Fruit fly (Drosophila melanogaster) whole organism, embryonic: ENCODE measurements around the gene Atu.

Experiments
- Ada2b ChIP-seq: fragments of 200-800 bp; sonication (Bioruptor generic); IDR thresholded peaks from 2 replicates; pipeline ENCODE4 v1.3.6; 2022; ENCODE audit warnings: missing biosample characterization, missing genetic modification characterization
- Adf1 ChIP-seq: fragments of 200-800 bp; sonication (Bioruptor generic); IDR thresholded peaks from 2 replicates; pipeline ENCODE4 v1.3.6; 2022; ENCODE audit warnings: missing biosample characterization, missing genetic modification characterization
- CG10209 ChIP-seq: fragments of 200-800 bp; sonication (Bioruptor generic); optimal IDR thresholded peaks from 3 replicates; lab custom pipeline; 2017; ENCODE audit warnings: missing biosample characterization, mild to moderate bottlenecking, missing genetic modification characterization, missing genetic modification reagents
- CG10979 ChIP-seq: fragments of 200-800 bp; sonication (Bioruptor generic); optimal IDR thresholded peaks from 2 replicates; lab custom pipeline; 2018; ENCODE audit warnings: missing biosample characterization, mild to moderate bottlenecking, missing genetic modification characterization, moderate library complexity
- CG11456 ChIP-seq: fragments of 200-800 bp; sonication (Bioruptor generic); IDR thresholded peaks from 3 replicates; pipeline ENCODE4 v1.3.6; 2022; ENCODE audit warnings: missing biosample characterization, missing genetic modification characterization
- CG11560 ChIP-seq: fragments of 200-800 bp; sonication (Bioruptor generic); IDR thresholded peaks from 3 replicates; pipeline ENCODE4 v1.3.6; 2022; ENCODE audit warnings: missing biosample characterization, missing genetic modification characterization
- CG12071 ChIP-seq: fragments of 200-800 bp; sonication (Bioruptor generic); optimal IDR thresholded peaks from 3 replicates; lab custom pipeline; 2018; ENCODE audit warnings: missing biosample characterization, mild to moderate bottlenecking, missing genetic modification characterization
- CG12744 ChIP-seq: fragments of 200-800 bp; sonication (Bioruptor generic); optimal IDR thresholded peaks from 2 replicates; lab custom pipeline; 2016; ENCODE audit warnings: missing biosample characterization, missing genetic modification characterization
- CG13894 ChIP-seq: fragments of 200-800 bp; sonication (Bioruptor generic); optimal IDR thresholded peaks from 3 replicates; lab custom pipeline; 2018; ENCODE audit warnings: missing biosample characterization, mild to moderate bottlenecking, missing genetic modification characterization, moderate library complexity
- CG1603 ChIP-seq: fragments of 200-800 bp; sonication (Bioruptor generic); optimal IDR thresholded peaks from 2 replicates; lab custom pipeline; 2019; ENCODE audit warnings: missing biosample characterization, mild to moderate bottlenecking, missing genetic modification characterization, moderate library complexity
- CG16813 ChIP-seq: fragments of 200-800 bp; sonication (Bioruptor generic); IDR thresholded peaks from 3 replicates; pipeline ENCODE4 v1.3.6; 2022; ENCODE audit warnings: missing biosample characterization, missing genetic modification characterization; ENCODE audit not compliant: partially characterized antibody
- CG16815 ChIP-seq: fragments of 200-800 bp; sonication (Bioruptor generic); optimal IDR thresholded peaks from 3 replicates; lab custom pipeline; 2017; ENCODE audit warnings: missing biosample characterization, mild to moderate bottlenecking, missing genetic modification characterization
- CG17568 ChIP-seq: fragments of 200-800 bp; sonication (Bioruptor generic); optimal IDR thresholded peaks from 2 replicates; lab custom pipeline; 2018; ENCODE audit warnings: missing biosample characterization, mild to moderate bottlenecking, missing genetic modification characterization, moderate library complexity
- CG17829 ChIP-seq: fragments of 200-800 bp; optimal IDR thresholded peaks from 2 replicates; lab custom pipeline; 2019; ENCODE audit warnings: missing biosample characterization, mild to moderate bottlenecking, missing genetic modification characterization, moderate library complexity
- CG17912 ChIP-seq: fragments of 200-800 bp; sonication (Bioruptor generic); optimal IDR thresholded peaks from 2 replicates; lab custom pipeline; 2018; ENCODE audit warnings: missing biosample characterization, mild to moderate bottlenecking, missing genetic modification characterization
- CG1792 ChIP-seq: fragments of 200-800 bp; sonication (Bioruptor generic); optimal IDR thresholded peaks from 2 replicates; lab custom pipeline; 2016; ENCODE audit warnings: missing biosample characterization, missing genetic modification characterization
- CG1832 ChIP-seq: fragments of 200-800 bp; sonication (Bioruptor generic); optimal IDR thresholded peaks from 2 replicates; lab custom pipeline; 2017; ENCODE audit warnings: missing biosample characterization, mild to moderate bottlenecking, missing genetic modification characterization, inconsistent platforms
- CG2875 ChIP-seq: fragments of 200-800 bp; sonication (Bioruptor generic); optimal IDR thresholded peaks from 2 replicates; lab custom pipeline; 2017; ENCODE audit warnings: missing biosample characterization, mild to moderate bottlenecking, missing genetic modification characterization, missing genetic modification reagents
- CG32532 ChIP-seq: fragments of 200-800 bp; sonication (Bioruptor generic); IDR thresholded peaks from 2 replicates; pipeline ENCODE4 v1.3.6; 2022; ENCODE audit warnings: missing biosample characterization, missing genetic modification characterization
- CG3281 ChIP-seq: fragments of 200-800 bp; sonication (Bioruptor generic); optimal IDR thresholded peaks from 3 replicates; lab custom pipeline; 2017; ENCODE audit warnings: missing biosample characterization, mild to moderate bottlenecking, missing genetic modification characterization
- CG33213 ChIP-seq: fragments of 200-800 bp; sonication (Bioruptor generic); optimal IDR thresholded peaks from 3 replicates; lab custom pipeline; 2016; ENCODE audit warnings: missing biosample characterization, missing genetic modification characterization
- CG4854 ChIP-seq: fragments of 200-800 bp; sonication (Bioruptor generic); optimal IDR thresholded peaks from 2 replicates; lab custom pipeline; 2016; ENCODE audit warnings: missing biosample characterization, missing genetic modification characterization, inconsistent platforms
- CG5245 ChIP-seq: fragments of 200-800 bp; sonication (Bioruptor generic); optimal IDR thresholded peaks from 3 replicates; lab custom pipeline; 2016; ENCODE audit warnings: missing biosample characterization, missing genetic modification characterization
- CG6689 ChIP-seq: fragments of 200-800 bp; sonication (Bioruptor generic); IDR thresholded peaks from 2 replicates; pipeline ENCODE4 v1.3.6; 2022; ENCODE audit warnings: missing biosample characterization, missing genetic modification characterization
- CG6813 ChIP-seq: fragments of 200-800 bp; sonication (Bioruptor generic); optimal IDR thresholded peaks from 2 replicates; lab custom pipeline; 2017; ENCODE audit warnings: missing biosample characterization, missing genetic modification characterization, mild to moderate bottlenecking, moderate library complexity, missing genetic modification reagents
- CG7745 ChIP-seq: fragments of 200-800 bp; sonication (Bioruptor generic); optimal IDR thresholded peaks from 2 replicates; lab custom pipeline; 2018; ENCODE audit warnings: missing biosample characterization, mild to moderate bottlenecking, missing genetic modification characterization, moderate library complexity
- CG7928 ChIP-seq: fragments of 200-800 bp; sonication (Bioruptor generic); optimal IDR thresholded peaks from 2 replicates; lab custom pipeline; 2017; ENCODE audit warnings: missing biosample characterization, mild to moderate bottlenecking, missing genetic modification characterization
- Dfd ChIP-seq, 2 experiments: fragments of >200 bp; optimal IDR thresholded peaks; 2 replicates each; lab custom pipeline; 2017; ENCODE audit warnings: missing biosample characterization in 2 of 2, missing genetic modification characterization in 2 of 2
- Eip74EF ChIP-seq, 2 experiments: fragments of 200-800 bp in 1 of 2; fragments of >200 bp in 1 of 2; sonication (Bioruptor generic) in 1 of 2; optimal IDR thresholded peaks; 2 replicates each; lab custom pipeline; 2017 to 2019; ENCODE audit warnings: missing biosample characterization in 2 of 2, missing genetic modification characterization in 2 of 2, mild to moderate bottlenecking in 1 of 2, moderate library complexity in 1 of 2
- Ets97D ChIP-seq: fragments of 200-800 bp; sonication (Bioruptor generic); optimal IDR thresholded peaks from 3 replicates; lab custom pipeline; 2016; ENCODE audit warnings: missing biosample characterization, missing genetic modification characterization
- Hr78 ChIP-seq, 2 experiments: fragments of 200-800 bp in 1 of 2; fragments of >200 bp in 1 of 2; sonication (Bioruptor generic) in 1 of 2; optimal IDR thresholded peaks; 2 replicates each; lab custom pipeline; 2017 to 2019; ENCODE audit warnings: missing biosample characterization in 2 of 2, missing genetic modification characterization in 2 of 2, mild to moderate bottlenecking in 1 of 2, moderate library complexity in 1 of 2
- Mad ChIP-seq: fragments of 200-800 bp; sonication (Bioruptor generic); optimal IDR thresholded peaks from 2 replicates; lab custom pipeline; 2016; ENCODE audit warnings: missing biosample characterization, missing genetic modification characterization
- Six4 ChIP-seq: fragments of 200-800 bp; sonication (Bioruptor generic); optimal IDR thresholded peaks from 2 replicates; lab custom pipeline; 2016; ENCODE audit warnings: missing biosample characterization, missing genetic modification characterization
- Sox102F ChIP-seq: fragments of 200-800 bp; sonication (Bioruptor generic); optimal IDR thresholded peaks from 2 replicates; lab custom pipeline; 2018; ENCODE audit warnings: missing biosample characterization, mild to moderate bottlenecking, missing genetic modification characterization, moderate library complexity
- Tbp ChIP-seq: fragments of >200 bp; optimal IDR thresholded peaks from 2 replicates; lab custom pipeline; 2018; ENCODE audit warnings: missing biosample characterization, missing genetic modification characterization
- Vsx1 ChIP-seq: fragments of 200-800 bp; sonication (Bioruptor generic); optimal IDR thresholded peaks from 2 replicates; lab custom pipeline; 2017; ENCODE audit warnings: missing biosample characterization, mild to moderate bottlenecking, missing genetic modification characterization, missing genetic modification reagents
- bigmax ChIP-seq: fragments of 200-800 bp; sonication (Bioruptor generic); optimal IDR thresholded peaks from 2 replicates; lab custom pipeline; 2018; ENCODE audit warnings: missing biosample characterization, mild to moderate bottlenecking, missing genetic modification characterization
- gcm2 ChIP-seq: fragments of 200-800 bp; sonication (Bioruptor generic); optimal IDR thresholded peaks from 2 replicates; lab custom pipeline; 2016; ENCODE audit warnings: missing biosample characterization, missing genetic modification characterization
- gsb ChIP-seq: fragments of 200-800 bp; sonication (Bioruptor generic); IDR thresholded peaks from 2 replicates; pipeline ENCODE4 v1.3.6; 2022; ENCODE audit warnings: missing biosample characterization, missing genetic modification characterization
- her ChIP-seq: fragments of 200-800 bp; sonication (Bioruptor generic); optimal IDR thresholded peaks from 2 replicates; lab custom pipeline; 2016; ENCODE audit warnings: missing biosample characterization, missing genetic modification characterization
- jing ChIP-seq: fragments of 200-800 bp; sonication (Bioruptor generic); optimal IDR thresholded peaks from 2 replicates; lab custom pipeline; 2018; ENCODE audit warnings: missing biosample characterization, mild to moderate bottlenecking, missing genetic modification characterization
- lbe ChIP-seq: fragments of 200-800 bp; sonication (Bioruptor generic); optimal IDR thresholded peaks from 2 replicates; lab custom pipeline; 2016; ENCODE audit warnings: missing biosample characterization, mild to moderate bottlenecking, missing genetic modification characterization
- nom ChIP-seq: fragments of 200-800 bp; sonication (Bioruptor generic); optimal IDR thresholded peaks from 2 replicates; lab custom pipeline; 2017; ENCODE audit warnings: missing biosample characterization, missing genetic modification characterization, mild to moderate bottlenecking, moderate library complexity, missing genetic modification reagents
- salm ChIP-seq: fragments of 200-800 bp; sonication (Bioruptor generic); optimal IDR thresholded peaks from 2 replicates; lab custom pipeline; 2018; ENCODE audit warnings: missing biosample characterization, mild to moderate bottlenecking, missing genetic modification characterization
- scrt ChIP-seq: fragments of 200-800 bp; sonication (Bioruptor generic); optimal IDR thresholded peaks from 2 replicates; lab custom pipeline; 2018; ENCODE audit warnings: missing biosample characterization, mild to moderate bottlenecking, missing genetic modification characterization, moderate library complexity
- slbo ChIP-seq: fragments of 200-800 bp; sonication (Bioruptor generic); IDR thresholded peaks from 2 replicates; pipeline ENCODE4 v1.3.6; 2022; ENCODE audit warnings: missing biosample characterization, missing genetic modification characterization
- slp2 ChIP-seq: fragments of 200-800 bp; sonication (Bioruptor generic); optimal IDR thresholded peaks from 2 replicates; lab custom pipeline; 2016; ENCODE audit warnings: missing biosample characterization, missing genetic modification characterization
- ttk ChIP-seq: fragments of 200-800 bp; sonication (Bioruptor generic); IDR thresholded peaks from 2 replicates; pipeline ENCODE4 v2.1.2; 2022; ENCODE audit warnings: missing biosample characterization, missing genetic modification characterization
- tup ChIP-seq: fragments of 200-800 bp; sonication (Bioruptor generic); optimal IDR thresholded peaks from 2 replicates; lab custom pipeline; 2016; ENCODE audit warnings: missing biosample characterization, mild to moderate bottlenecking, missing genetic modification characterization, moderate library complexity
- zfh2 ChIP-seq: fragments of 200-800 bp; sonication (Bioruptor generic); optimal IDR thresholded peaks from 2 replicates; lab custom pipeline; 2016; ENCODE audit warnings: missing biosample characterization, missing genetic modification characterization

Atu gene

DNA sequence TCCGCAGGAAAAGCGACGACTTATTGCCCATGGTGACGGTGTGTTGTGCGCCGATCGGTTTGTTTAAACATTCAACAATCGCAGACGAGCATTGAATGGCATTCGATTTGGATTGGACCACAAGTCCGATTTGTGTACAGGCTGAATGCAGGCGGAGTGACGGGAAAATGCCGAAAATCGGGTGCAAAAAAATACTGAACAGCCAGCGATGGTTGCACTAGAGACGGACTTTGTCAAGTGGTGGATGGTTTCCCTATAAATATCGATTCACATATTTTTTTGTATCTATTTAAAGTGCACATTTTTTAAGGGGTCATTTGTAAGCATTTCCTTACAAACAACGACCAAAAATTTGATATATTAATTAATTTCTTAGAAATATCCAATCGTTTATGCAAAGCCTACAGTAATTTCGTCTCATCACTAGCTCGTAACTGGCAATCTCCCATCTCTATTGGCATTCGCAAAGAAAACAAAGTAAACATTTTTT, 41.6 kb downstream of the Atu start, which contains the start of the genes elm and MED27:
TSS of gene elm (minus strand) at position 170 of the 490 bp plus-strand sequence.
TSS of gene MED27 (plus strand) at position 448 of the 490 bp plus-strand sequence.
- TF ChIP-seq CG1832 (GFP tag; lab: Kevin White, UChicago) (no peak), zfh2 (GFP tag; lab: Kevin White, UChicago) (peak; percentile 96), CG5245 (GFP tag; lab: Kevin White, UChicago) (peak; percentile 88), her (GFP tag; lab: Kevin White, UChicago) (peak; percentile 73), Hr78 (GFP tag; optimal IDR thresholded peaks at IDR 0.05; lab: Kevin White, UChicago) (no peak), CG11456 (GFP tag; lab: Robert Waterston, UW) (peak; percentile 94), CG12071 (GFP tag; lab: Kevin White, UChicago) (peak; percentile 15), Sox102F (peak; percentile 92), CG17829 (peak; percentile 94), scrt (GFP tag; lab: Kevin White, UChicago) (peak; percentile 72), ttk (GFP tag; lab: Robert Waterston, UW) (peak; percentile 89), Tbp (GFP tag; lab: Kevin White, UChicago) (no peak), CG10209 (GFP tag; lab: Kevin White, UChicago) (peak; percentile 90), CG12744 (GFP tag; lab: Kevin White, UChicago) (peak; percentile 86), CG17568 (GFP tag; lab: Kevin White, UChicago) (no peak), CG16815 (peak; percentile 94), CG7928 (peak; percentile 72), CG32532 (peak; percentile 94), jing (GFP tag; lab: Kevin White, UChicago) (no peak), tup (peak; percentile 73), gsb (GFP tag; lab: Robert Waterston, UW) (peak; percentile 79), Ada2b (GFP tag; lab: Robert Waterston, UW) (peak; percentile 92), CG11560 (tag; lab: Robert Waterston, UW) (peak; percentile 83), salm (peak; percentile 76), CG33213 (GFP tag; lab: Kevin White, UChicago) (peak; percentile 94), CG6689 (GFP tag; lab: Robert Waterston, UW) (peak; percentile 93), Six4 (GFP tag; lab: Kevin White, UChicago) (peak; percentile 85), Eip74EF (GFP tag; optimal IDR thresholded peaks at IDR 0.05; lab: Kevin White, UChicago) (peak in 1 of 2 experiments; percentile 64), CG13894 (tag; lab: Kevin White, UChicago) (peak; percentile 92), Ets97D (GFP tag; lab: Kevin White, UChicago) (peak; percentile 91), CG3281 (GFP tag; lab: Kevin White, UChicago) (peak; percentile 85), slbo (GFP tag; lab: Robert Waterston, UW) (peak; percentile 97), CG10979 (peak; percentile 86), CG1603 (tag; lab: Kevin White, UChicago) (peak; percentile 63), bigmax (no peak), CG4854 (peak; percentile 86), CG7745 (no peak), lbe (peak; percentile 89), slp2 (GFP tag; lab: Kevin White, UChicago) (peak; percentile 81), CG1792 (GFP tag; lab: Kevin White, UChicago) (peak; percentile 73), Adf1 (GFP tag; lab: Robert Waterston, UW) (peak; percentile 74), Dfd (GFP tag; optimal IDR thresholded peaks at IDR 0.05; lab: Kevin White, UChicago) (peak in 1 of 2 experiments; percentile 59), Mad (peak; percentile 94), CG6813 (GFP tag; lab: Kevin White, UChicago) (peak; percentile 34), CG17912 (GFP tag; lab: Kevin White, UChicago) (no peak), gcm2 (GFP tag; lab: Kevin White, UChicago) (peak; percentile 77), CG16813 (GFP tag; lab: Robert Waterston, UW) (peak; percentile 98), nom (GFP tag; lab: Kevin White, UChicago) (peak; percentile 58), CG2875 (GFP tag; lab: Kevin White, UChicago) (peak; percentile 81), Vsx1 (GFP tag; lab: Kevin White, UChicago) (no peak)
